Worm (Caenorhabditis elegans) whole organism, L1 larva: ENCODE results near the gene dct-12.

Experiments used
- dpl-1 ChIP-seq, 3 experiments: fragments of 150-350 bp in 2 of 3; sonication (generic microtip) in 1 of 3; optimal IDR thresholded peaks; 2 replicates each; lab custom pipeline; 2014 to 2017; ENCODE audit warnings: missing biosample characterization in 3 of 3, missing genetic modification characterization in 3 of 3, missing genetic modification reagents in 3 of 3
- elt-3 ChIP-seq, 6 experiments: fragments of 150-350 bp in 1 of 6; sonication (generic microtip); optimal IDR thresholded peaks; 2 replicates each; lab custom pipeline; 2017 to 2018; ENCODE audit warnings: missing biosample characterization in 6 of 6, missing genetic modification characterization in 6 of 6, inconsistent platforms in 1 of 6
- lin-14 ChIP-seq: fragments of 200-800 bp; sonication (Bioruptor generic); optimal IDR thresholded peaks from 2 replicates; lab custom pipeline; 2018; ENCODE audit warnings: mild to moderate bottlenecking, missing genetic modification characterization, moderate library complexity, missing compliant biosample characterization
- lin-15B ChIP-seq: fragments of 150-350 bp; sonication (generic microtip); optimal IDR thresholded peaks from 3 replicates; lab custom pipeline; 2014; ENCODE audit warnings: missing biosample characterization, missing genetic modification characterization

DNA sequence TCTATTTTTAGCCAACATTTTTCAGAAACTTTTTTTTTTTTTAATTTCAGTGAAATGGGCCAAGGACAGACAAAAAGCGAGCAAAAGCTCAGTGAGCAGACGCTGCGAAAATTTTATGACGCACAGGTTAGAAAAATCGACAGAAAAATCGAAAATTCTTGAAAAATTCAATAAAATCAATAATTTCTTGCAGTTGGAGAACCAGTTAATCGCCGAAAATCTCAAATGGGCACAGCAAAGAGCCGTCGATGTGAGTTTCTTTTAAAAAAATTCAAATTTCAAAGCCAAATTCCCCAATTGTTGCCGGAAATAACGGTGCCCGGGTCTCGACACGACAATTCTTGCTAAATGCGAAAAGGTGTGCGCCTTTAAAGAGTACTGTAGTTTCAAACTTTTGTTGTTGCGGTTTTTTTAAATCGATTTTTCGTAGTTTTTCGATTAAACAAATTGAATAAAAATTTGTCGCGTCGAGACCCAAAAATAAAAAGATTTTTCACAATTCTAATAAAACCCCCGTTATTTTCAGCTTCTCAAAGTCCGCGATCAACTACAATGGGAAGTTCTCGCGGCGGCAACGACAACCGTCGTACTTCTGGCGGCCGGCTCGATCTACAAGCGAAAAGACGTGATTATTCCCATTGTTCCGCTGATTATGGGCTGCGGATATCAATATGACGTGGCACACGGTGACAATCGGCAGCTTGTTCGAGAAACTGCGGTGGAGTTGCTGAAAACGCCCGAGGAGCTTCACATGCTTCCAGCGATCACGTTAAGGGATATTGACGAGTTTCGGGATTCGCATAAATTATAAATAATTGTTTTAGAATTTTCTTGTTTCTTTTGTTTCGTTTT, 28.6 kb upstream of the dct-12 start, which contains the start of gene tag-280:
- TF ChIP-seq lin-14 (GFP tag; lab: Kevin White, UChicago) = no peak
- no peak for TF ChIP-seq elt-3 (tag; optimal IDR thresholded peaks at IDR 0.05; lab: Kevin White, UChicago)
- TF ChIP-seq dpl-1 (GFP tag; optimal IDR thresholded peaks at IDR 0.05; lab: Kevin White, UChicago) = no peak
- no peak for TF ChIP-seq lin-15B (tag; lab: Kevin White, UChicago)
